Worm (Caenorhabditis elegans): ENCODE results near the gene F01F1.15.

The F01F1.15 gene

ce11 chrIII:5869429-5869828 is at the start of gene F01F1.15:
Gene F01F1.15, minus strand, starts transcription at chrIII:5869529.
- TF ChIP-seq lsy-2 (tag; optimal IDR thresholded peaks at IDR 0.05) (no peak), lin-13 (tag; optimal IDR thresholded peaks at IDR 0.05) (no peak), nhr-12 (tag; optimal IDR thresholded peaks at IDR 0.05) (no peak), unc-39 (tag; optimal IDR thresholded peaks at IDR 0.05) (no peak), ztf-11 (tag; optimal IDR thresholded peaks at IDR 0.05) (no peak), hlh-1 (tag; optimal IDR thresholded peaks at IDR 0.05) (no peak), nhr-28 (tag; optimal IDR thresholded peaks at IDR 0.05) (no peak), nhr-76 (tag; optimal IDR thresholded peaks at IDR 0.05) (no peak), zip-8 (tag; optimal IDR thresholded peaks at IDR 0.05) (no peak), ceh-83 (GFP tag; optimal IDR thresholded peaks at IDR 0.05) (no peak), cnd-1 (tag; optimal IDR thresholded peaks at IDR 0.05) (no peak), elt-3 (tag; optimal IDR thresholded peaks at IDR 0.05) (no peak), mls-2 (tag; optimal IDR thresholded peaks at IDR 0.05) (no peak), unc-120 (tag; optimal IDR thresholded peaks at IDR 0.05; ENCODE audit: poor library complexity, severe bottlenecking) (no peak), snpc-4 (tag; optimal IDR thresholded peaks at IDR 0.05) (no peak), mab-5 (tag; optimal IDR thresholded peaks at IDR 0.05) (no peak), ces-1 (GFP tag; optimal IDR thresholded peaks at IDR 0.05) (no peak), tbx-8 (GFP tag; optimal IDR thresholded peaks at IDR 0.05) (no peak), M03D4.4 (tag; optimal IDR thresholded peaks at IDR 0.05) (no peak), ceh-39 (tag; optimal IDR thresholded peaks at IDR 0.05) (no peak)

- TF ChIP-seq cnd-1 (tag; optimal IDR thresholded peaks at IDR 0.05) (no peak), ceh-39 (tag; optimal IDR thresholded peaks at IDR 0.05) (no peak), unc-39 (tag; optimal IDR thresholded peaks at IDR 0.05) (no peak), lin-32 (GFP tag; optimal IDR thresholded peaks at IDR 0.05) (no peak), elt-1 (tag; optimal IDR thresholded peaks at IDR 0.05; ENCODE audit: borderline replicate concordance, insufficient read depth) (no peak), ham-2 (GFP tag; optimal IDR thresholded peaks at IDR 0.05) (no peak), ceh-43 (GFP tag; optimal IDR thresholded peaks at IDR 0.05) (no peak), ces-1 (GFP tag; optimal IDR thresholded peaks at IDR 0.05) (no peak), blmp-1 (tag; optimal IDR thresholded peaks at IDR 0.05) (no peak), nhr-76 (tag; optimal IDR thresholded peaks at IDR 0.05) (no peak), pha-4 (tag; optimal IDR thresholded peaks at IDR 0.05) (no peak), sem-2 (GFP tag; optimal IDR thresholded peaks at IDR 0.05) (no peak), mab-5 (tag; optimal IDR thresholded peaks at IDR 0.05) (no peak), ceh-83 (GFP tag; optimal IDR thresholded peaks at IDR 0.05) (no peak), unc-120 (tag; optimal IDR thresholded peaks at IDR 0.05; ENCODE audit: poor library complexity, severe bottlenecking) (no peak), nhr-237 (tag; optimal IDR thresholded peaks at IDR 0.05) (no peak), nhr-28 (tag; optimal IDR thresholded peaks at IDR 0.05) (no peak), elt-3 (tag; optimal IDR thresholded peaks at IDR 0.05) (no peak)
Measured at ce11 chrIII:5917365-5917958, 48.1 kb upstream of the F01F1.15 start.

DNA sequence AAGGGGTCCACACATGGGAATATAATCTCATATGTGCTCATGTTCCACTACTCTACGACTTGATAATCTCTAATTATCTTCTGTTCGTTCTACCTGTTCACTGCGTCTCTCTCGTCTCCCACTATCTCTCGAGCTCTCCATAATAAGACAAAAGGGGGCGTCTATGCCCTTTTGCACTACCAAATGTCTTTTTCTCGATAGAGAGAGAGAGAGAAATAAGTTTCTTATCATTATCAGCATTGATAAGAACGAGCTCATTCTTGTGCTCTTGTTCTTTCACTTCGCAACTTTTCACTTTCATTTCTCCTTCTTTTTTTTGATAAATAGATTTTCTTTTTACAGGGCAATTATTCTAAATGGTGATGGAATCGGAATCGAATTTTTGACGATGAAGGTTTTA is 46.6 kb upstream of the F01F1.15 start:
- TF ChIP-seq mls-2 (tag; optimal IDR thresholded peaks at IDR 0.05) (no peak), ces-1 (GFP tag; optimal IDR thresholded peaks at IDR 0.05) (no peak), nhr-12 (tag; optimal IDR thresholded peaks at IDR 0.05) (no peak), elt-1 (tag; optimal IDR thresholded peaks at IDR 0.05; ENCODE audit: borderline replicate concordance, insufficient read depth) (no peak), zip-8 (tag; optimal IDR thresholded peaks at IDR 0.05) (no peak), lin-13 (tag; optimal IDR thresholded peaks at IDR 0.05) (no peak), unc-120 (tag; optimal IDR thresholded peaks at IDR 0.05; ENCODE audit: poor library complexity, severe bottlenecking) (no peak), snpc-4 (tag; optimal IDR thresholded peaks at IDR 0.05) (no peak), ceh-83 (GFP tag; optimal IDR thresholded peaks at IDR 0.05) (no peak), drap-1 (GFP tag; optimal IDR thresholded peaks at IDR 0.05) (no peak), sptf-1 (tag; optimal IDR thresholded peaks at IDR 0.05) (no peak)

- TF ChIP-seq ceh-43 (GFP tag; optimal IDR thresholded peaks at IDR 0.05), result no peak
- no peak for TF ChIP-seq drap-1 (GFP tag; optimal IDR thresholded peaks at IDR 0.05)
- TF ChIP-seq nhr-12 (tag; optimal IDR thresholded peaks at IDR 0.05), result no peak
- no peak for TF ChIP-seq zip-8 (tag; optimal IDR thresholded peaks at IDR 0.05)
- TF ChIP-seq sem-2 (GFP tag; optimal IDR thresholded peaks at IDR 0.05), result no peak
- TF ChIP-seq unc-39 (tag; optimal IDR thresholded peaks at IDR 0.05), result no peak
Measured at ce11 chrIII:5914717-5915116, 45.4 kb upstream of the F01F1.15 start.

ce11 chrIII:5908408-5908807 is 39.1 kb upstream of the F01F1.15 start, which contains the start of gene C28H8.3:
Gene C28H8.3, plus strand, starts transcription at chrIII:5908700.
- TF ChIP-seq pha-4 (tag; optimal IDR thresholded peaks at IDR 0.05), result no peak

Measured in whole organism, mixed stage, embryonic.